Worm (Caenorhabditis elegans) whole organism, mixed stage, embryonic: ENCODE measurements around the gene Y49F6B.12.

ENCODE experiments used
- blmp-1 ChIP-seq: fragments of 150-350 bp; optimal IDR thresholded peaks from 2 replicates; lab custom pipeline; 2014; ENCODE audit warnings: missing biosample characterization, missing genetic modification characterization
- ceh-39 ChIP-seq: fragments of 150-350 bp; optimal IDR thresholded peaks from 2 replicates; lab custom pipeline; 2014; ENCODE audit warnings: missing biosample characterization, missing genetic modification characterization
- ceh-43 ChIP-seq: fragments of 200-800 bp; sonication (Bioruptor generic); optimal IDR thresholded peaks from 2 replicates; lab custom pipeline; 2018; ENCODE audit warnings: mild to moderate bottlenecking, missing genetic modification characterization, moderate library complexity, missing compliant biosample characterization
- ceh-83 ChIP-seq: fragments of 200-800 bp; sonication (Bioruptor generic); optimal IDR thresholded peaks from 2 replicates; lab custom pipeline; 2018; ENCODE audit warnings: mild to moderate bottlenecking, missing genetic modification characterization, missing compliant biosample characterization
- cnd-1 ChIP-seq: fragments of 200-800 bp; sonication (Bioruptor generic); optimal IDR thresholded peaks from 2 replicates; lab custom pipeline; 2018; ENCODE audit warnings: mild to moderate bottlenecking, missing genetic modification characterization, missing compliant biosample characterization
- drap-1 ChIP-seq: fragments of 200-800 bp; sonication (Bioruptor generic); optimal IDR thresholded peaks from 3 replicates; lab custom pipeline; 2018; ENCODE audit warnings: mild to moderate bottlenecking, missing genetic modification characterization, missing compliant biosample characterization
- elt-1 ChIP-seq: sonication (generic microtip); optimal IDR thresholded peaks from 2 replicates; lab custom pipeline; 2017; ENCODE audit warnings: missing genetic modification characterization, mild to moderate bottlenecking, missing compliant biosample characterization, antibody characterized with exemption, moderate library complexity, borderline replicate concordance; ENCODE audit not compliant: insufficient read depth
- elt-3 ChIP-seq: fragments of 150-350 bp; optimal IDR thresholded peaks from 2 replicates; lab custom pipeline; 2014; ENCODE audit warnings: missing biosample characterization, missing genetic modification characterization
- flh-1 ChIP-seq: fragments of 200-800 bp; sonication (Bioruptor generic); optimal IDR thresholded peaks from 2 replicates; lab custom pipeline; 2018; ENCODE audit warnings: mild to moderate bottlenecking, missing genetic modification characterization, moderate library complexity, missing compliant biosample characterization
- ham-2 ChIP-seq: fragments of 200-800 bp; sonication (Bioruptor generic); optimal IDR thresholded peaks from 2 replicates; lab custom pipeline; 2018; ENCODE audit warnings: mild to moderate bottlenecking, missing genetic modification characterization, missing compliant biosample characterization
- hlh-1 ChIP-seq: fragments of 150-350 bp; optimal IDR thresholded peaks from 2 replicates; lab custom pipeline; 2014; ENCODE audit warnings: missing biosample characterization, missing genetic modification reagents, missing genetic modification characterization
- lsy-2 ChIP-seq: fragments of 150-350 bp; optimal IDR thresholded peaks from 2 replicates; lab custom pipeline; 2014; ENCODE audit warnings: missing biosample characterization, missing genetic modification characterization
- mab-5 ChIP-seq: fragments of 150-350 bp; optimal IDR thresholded peaks from 2 replicates; lab custom pipeline; 2014; ENCODE audit warnings: missing biosample characterization, missing genetic modification characterization
- mep-1 ChIP-seq: fragments of 150-350 bp; optimal IDR thresholded peaks from 2 replicates; lab custom pipeline; 2017; ENCODE audit warnings: missing biosample characterization, missing genetic modification reagents, missing genetic modification characterization, inconsistent platforms
- nhr-12 ChIP-seq: fragments of 150-350 bp; optimal IDR thresholded peaks from 2 replicates; lab custom pipeline; 2014; ENCODE audit warnings: missing biosample characterization, missing genetic modification characterization
- nhr-28 ChIP-seq: fragments of 150-350 bp; optimal IDR thresholded peaks from 2 replicates; lab custom pipeline; 2014; ENCODE audit warnings: missing biosample characterization, missing genetic modification characterization
- pha-4 ChIP-seq: fragments of 150-350 bp; optimal IDR thresholded peaks from 2 replicates; lab custom pipeline; 2018; ENCODE audit warnings: missing biosample characterization, missing genetic modification reagents, missing genetic modification characterization
- sem-2 ChIP-seq: fragments of 200-800 bp; sonication (Bioruptor generic); optimal IDR thresholded peaks from 2 replicates; lab custom pipeline; 2018; ENCODE audit warnings: mild to moderate bottlenecking, missing genetic modification characterization, missing compliant biosample characterization
- snpc-4 ChIP-seq: fragments of 150-350 bp; optimal IDR thresholded peaks from 2 replicates; lab custom pipeline; 2014; ENCODE audit warnings: missing biosample characterization, missing genetic modification characterization
- sptf-1 ChIP-seq: sonication (generic microtip); optimal IDR thresholded peaks from 2 replicates; lab custom pipeline; 2017; ENCODE audit warnings: mild to moderate bottlenecking, missing genetic modification characterization, moderate library complexity, missing compliant biosample characterization
- tbx-8 ChIP-seq: fragments of 200-800 bp; sonication (Bioruptor generic); optimal IDR thresholded peaks from 2 replicates; lab custom pipeline; 2018; ENCODE audit warnings: mild to moderate bottlenecking, missing genetic modification characterization, moderate library complexity, missing compliant biosample characterization
- unc-39 ChIP-seq: fragments of 150-350 bp; optimal IDR thresholded peaks from 2 replicates; lab custom pipeline; 2014; ENCODE audit warnings: missing biosample characterization, missing genetic modification characterization
- unc-62 ChIP-seq: fragments of 150-350 bp; optimal IDR thresholded peaks from 2 replicates; lab custom pipeline; 2014; ENCODE audit warnings: missing biosample characterization, missing genetic modification reagents, missing genetic modification characterization
- ztf-11 ChIP-seq: fragments of 150-350 bp; optimal IDR thresholded peaks from 2 replicates; lab custom pipeline; 2014; ENCODE audit warnings: missing biosample characterization, missing genetic modification characterization

The Y49F6B.12 gene

DNA sequence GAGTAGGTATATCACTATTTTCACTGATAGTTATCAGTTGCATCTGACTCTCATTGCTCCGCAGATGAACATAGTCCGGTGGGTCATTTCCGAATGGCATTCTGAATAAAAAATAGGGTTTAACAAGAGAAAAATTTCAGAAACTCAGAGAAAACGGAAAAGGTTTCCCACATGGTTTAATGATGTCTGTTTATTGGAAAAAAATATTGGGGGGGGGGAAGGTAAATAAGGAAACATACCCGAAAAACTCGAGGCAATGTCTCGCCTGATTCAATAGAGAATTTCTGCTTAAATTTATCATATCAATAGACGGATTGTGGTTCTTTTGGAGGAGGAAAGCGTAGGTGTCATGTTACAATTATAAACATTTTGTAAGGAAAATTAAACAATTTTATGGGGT is 46.8 kb downstream of the Y49F6B.12 start, which contains the start of gene nep-11:
Gene nep-11 (minus strand): TSS at position 101 of the 400 bp plus-strand sequence.
- TF ChIP-seq ceh-83 (GFP tag; lab: Kevin White, UChicago) = no peak
- TF ChIP-seq nhr-28 = no peak
- no peak for TF ChIP-seq ham-2 (GFP tag; lab: Kevin White, UChicago)
- no peak for TF ChIP-seq flh-1
- no peak for TF ChIP-seq pha-4
- TF ChIP-seq lsy-2 = no peak
- TF ChIP-seq unc-39 (tag; lab: Kevin White, UChicago) = no peak
- TF ChIP-seq mab-5 (tag; lab: Kevin White, UChicago) = no peak
- TF ChIP-seq drap-1 = no peak
- no peak for TF ChIP-seq sptf-1
- TF ChIP-seq nhr-12 (tag; lab: Kevin White, UChicago) = no peak
- TF ChIP-seq elt-3 = no peak
- no peak for TF ChIP-seq mep-1
- no peak for TF ChIP-seq cnd-1
- TF ChIP-seq elt-1 = no peak
- TF ChIP-seq ztf-11 (tag; lab: Kevin White, UChicago) = no peak

DNA sequence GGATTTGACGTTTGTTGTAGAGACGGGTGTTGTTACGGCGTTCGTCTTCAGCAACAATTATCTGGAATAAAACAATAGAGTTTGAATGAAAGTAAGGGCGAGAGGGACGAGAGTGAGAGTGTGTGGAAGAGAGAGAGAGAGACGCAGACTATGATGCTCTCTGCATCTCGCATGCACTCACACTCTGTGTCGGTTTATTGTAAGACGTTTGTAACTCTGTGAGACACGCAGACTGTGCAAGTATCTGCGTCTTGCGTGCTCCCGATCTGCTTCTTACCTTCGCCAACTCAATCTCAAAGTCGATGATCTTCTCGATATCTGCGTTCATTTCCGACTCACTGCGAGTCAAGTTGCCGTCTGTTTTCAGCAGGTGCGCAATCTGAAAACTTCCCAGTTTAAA is 49.3 kb downstream of the Y49F6B.12 start:
- no peak for TF ChIP-seq blmp-1 (tag; lab: Kevin White, UChicago)
- TF ChIP-seq snpc-4 = no peak
- no peak for TF ChIP-seq nhr-28
- no peak for TF ChIP-seq sem-2 (GFP tag; lab: Kevin White, UChicago)
- no peak for TF ChIP-seq ceh-43
- no peak for TF ChIP-seq flh-1
- no peak for TF ChIP-seq cnd-1
- TF ChIP-seq ceh-83 (GFP tag; lab: Kevin White, UChicago) = no peak
- no peak for TF ChIP-seq mep-1
- no peak for TF ChIP-seq ceh-39 (tag; lab: Kevin White, UChicago)
- TF ChIP-seq sptf-1 = no peak
- TF ChIP-seq drap-1 = no peak
- no peak for TF ChIP-seq hlh-1 (tag; lab: Kevin White, UChicago)
- TF ChIP-seq tbx-8 (GFP tag; lab: Kevin White, UChicago) = no peak
- TF ChIP-seq unc-62 (GFP tag; lab: Kevin White, UChicago) = no peak
- no peak for TF ChIP-seq lsy-2
- TF ChIP-seq, all 35 proteins: peak for 0
